Worm (Caenorhabditis elegans) whole organism, L2 larva: Measurements from ENCODE around the gene R10D12.13.
A peak's percentile ranks its signal among the peaks of the same experiment; 100 is the strongest.

Source experiments
- C34F6.9 ChIP-seq: fragments of 150-350 bp; optimal IDR thresholded peaks from 2 replicates; lab custom pipeline; 2014; ENCODE audit warnings: missing biosample characterization, missing genetic modification characterization
- F13H6.1 ChIP-seq: sonication (generic microtip); optimal IDR thresholded peaks from 2 replicates; lab custom pipeline; 2016; ENCODE audit warnings: missing genetic modification characterization, missing compliant biosample characterization
- Y55F3AM.14 ChIP-seq: fragments of 200-800 bp; sonication (Bioruptor generic); optimal IDR thresholded peaks from 2 replicates; lab custom pipeline; 2018; ENCODE audit warnings: mild to moderate bottlenecking, missing genetic modification characterization, missing compliant biosample characterization
- ZK546.5 ChIP-seq: sonication (generic microtip); optimal IDR thresholded peaks from 2 replicates; lab custom pipeline; 2017; ENCODE audit warnings: missing biosample characterization, missing genetic modification characterization
- aly-2 ChIP-seq: fragments of 150-350 bp; optimal IDR thresholded peaks from 2 replicates; lab custom pipeline; 2014; ENCODE audit warnings: missing biosample characterization, missing genetic modification characterization
- egl-27 ChIP-seq: sonication (generic microtip); optimal IDR thresholded peaks from 3 replicates; lab custom pipeline; 2017; ENCODE audit warnings: missing biosample characterization, missing genetic modification reagents, missing genetic modification characterization
- elt-1 ChIP-seq: fragments of 150-350 bp; optimal IDR thresholded peaks from 2 replicates; lab custom pipeline; 2014; ENCODE audit warnings: missing biosample characterization, missing genetic modification characterization
- gmeb-1 ChIP-seq: fragments of 150-350 bp; optimal IDR thresholded peaks from 2 replicates; lab custom pipeline; 2014; ENCODE audit warnings: missing biosample characterization, missing genetic modification characterization
- lin-11 ChIP-seq: fragments of 150-350 bp; sonication (generic microtip); optimal IDR thresholded peaks from 2 replicates; lab custom pipeline; 2014; ENCODE audit warnings: missing biosample characterization, missing genetic modification characterization, inconsistent platforms, mixed read lengths
- lin-13 ChIP-seq: fragments of 150-350 bp; optimal IDR thresholded peaks from 2 replicates; lab custom pipeline; 2014; ENCODE audit warnings: missing biosample characterization, missing genetic modification reagents, missing genetic modification characterization
- lin-39 ChIP-seq: fragments of 150-350 bp; optimal IDR thresholded peaks from 2 replicates; lab custom pipeline; 2014; ENCODE audit warnings: missing biosample characterization, missing genetic modification reagents, missing genetic modification characterization
- lsy-2 ChIP-seq, 2 experiments: fragments of 150-350 bp in 1 of 2; sonication (generic microtip) in 1 of 2; optimal IDR thresholded peaks; 2 replicates each; lab custom pipeline; 2014 to 2017; ENCODE audit warnings: missing biosample characterization in 2 of 2, missing genetic modification characterization in 2 of 2
- mab-5 ChIP-seq: fragments of 150-350 bp; optimal IDR thresholded peaks from 2 replicates; lab custom pipeline; 2014; ENCODE audit warnings: missing biosample characterization, missing genetic modification characterization
- mbf-1 ChIP-seq: sonication (generic microtip); optimal IDR thresholded peaks from 2 replicates; lab custom pipeline; 2017; ENCODE audit warnings: missing biosample characterization, missing genetic modification characterization
- nhr-10 ChIP-seq: sonication (generic microtip); optimal IDR thresholded peaks from 2 replicates; lab custom pipeline; 2017; ENCODE audit warnings: missing biosample characterization, missing genetic modification characterization
- nhr-11 ChIP-seq: fragments of 150-350 bp; optimal IDR thresholded peaks from 2 replicates; lab custom pipeline; 2014; ENCODE audit warnings: missing biosample characterization, missing genetic modification characterization
- nhr-12 ChIP-seq: fragments of 150-350 bp; optimal IDR thresholded peaks from 2 replicates; lab custom pipeline; 2014; ENCODE audit warnings: missing biosample characterization, missing genetic modification characterization
- nhr-129 ChIP-seq: fragments of 150-350 bp; optimal IDR thresholded peaks from 2 replicates; lab custom pipeline; 2014; ENCODE audit warnings: missing biosample characterization, missing genetic modification characterization
- nhr-21 ChIP-seq: fragments of 150-350 bp; optimal IDR thresholded peaks from 2 replicates; lab custom pipeline; 2014; ENCODE audit warnings: missing biosample characterization, missing genetic modification characterization
- nhr-23 ChIP-seq: fragments of 150-350 bp; optimal IDR thresholded peaks from 2 replicates; lab custom pipeline; 2014; ENCODE audit warnings: missing biosample characterization, missing genetic modification reagents, missing genetic modification characterization
- nhr-237 ChIP-seq: fragments of 150-350 bp; optimal IDR thresholded peaks from 2 replicates; lab custom pipeline; 2014; ENCODE audit warnings: missing biosample characterization, missing genetic modification characterization
- nhr-25 ChIP-seq: fragments of 150-350 bp; sonication (generic microtip); optimal IDR thresholded peaks from 3 replicates; lab custom pipeline; 2014; ENCODE audit warnings: missing biosample characterization, missing genetic modification characterization
- nhr-77 ChIP-seq: fragments of 150-350 bp; optimal IDR thresholded peaks from 2 replicates; lab custom pipeline; 2014; ENCODE audit warnings: missing biosample characterization, missing genetic modification characterization
- peb-1 ChIP-seq: fragments of 150-350 bp; optimal IDR thresholded peaks from 2 replicates; lab custom pipeline; 2014; ENCODE audit warnings: missing biosample characterization, missing genetic modification characterization
- sem-4 ChIP-seq: fragments of 150-350 bp; optimal IDR thresholded peaks from 2 replicates; lab custom pipeline; 2014; ENCODE audit warnings: missing biosample characterization, missing genetic modification reagents, missing genetic modification characterization
- skn-1 ChIP-seq: sonication (generic microtip); optimal IDR thresholded peaks from 2 replicates; lab custom pipeline; 2017; ENCODE audit warnings: missing biosample characterization, missing genetic modification characterization
- sma-3 ChIP-seq: sonication (generic microtip); optimal IDR thresholded peaks from 2 replicates; lab custom pipeline; 2016; ENCODE audit warnings: missing genetic modification reagents, missing genetic modification characterization, missing compliant biosample characterization
- sma-9 ChIP-seq, 2 experiments: fragments of 150-350 bp in 1 of 2; sonication (generic microtip) in 1 of 2; optimal IDR thresholded peaks; 2 replicates each; lab custom pipeline; 2014 to 2016; ENCODE audit warnings: missing genetic modification characterization in 2 of 2, mild to moderate bottlenecking in 1 of 2, missing biosample characterization in 1 of 2, missing compliant biosample characterization in 1 of 2, missing genetic modification reagents in 1 of 2, moderate library complexity in 1 of 2
- snpc-4 ChIP-seq: fragments of 150-350 bp; optimal IDR thresholded peaks from 2 replicates; lab custom pipeline; 2014; ENCODE audit warnings: missing biosample characterization, missing genetic modification characterization
- unc-55 ChIP-seq: fragments of 150-350 bp; sonication (generic microtip); optimal IDR thresholded peaks from 3 replicates; lab custom pipeline; 2014; ENCODE audit warnings: missing biosample characterization, missing genetic modification reagents, missing genetic modification characterization
- zag-1 ChIP-seq: fragments of 150-350 bp; optimal IDR thresholded peaks from 2 replicates; lab custom pipeline; 2014; ENCODE audit warnings: missing biosample characterization, missing genetic modification characterization
- ztf-1 ChIP-seq: fragments of 200-800 bp; sonication (Bioruptor generic); conservative IDR thresholded peaks from 2 replicates; pipeline ENCODE4 v1.3.6; 2022; ENCODE audit warnings: missing genetic modification characterization, missing compliant biosample characterization
- ztf-11 ChIP-seq: sonication (generic microtip); optimal IDR thresholded peaks from 2 replicates; lab custom pipeline; 2017; ENCODE audit warnings: missing biosample characterization, missing genetic modification characterization
- ztf-4 ChIP-seq: fragments of 150-350 bp; optimal IDR thresholded peaks from 2 replicates; lab custom pipeline; 2014; ENCODE audit warnings: missing biosample characterization, missing genetic modification characterization

Gene R10D12.13

ce11 chrV:13961927-13962419 lies at the start of gene R10D12.13, which contains the start of gene algn-13:
TSS of gene R10D12.13 (plus strand) at chrV:13962417.
TSS of gene algn-13 (minus strand) at chrV:13961977.
- TF ChIP-seq lin-39 (tag; lab: Kevin White, UChicago): no peak
- no peak for TF ChIP-seq skn-1 (tag; lab: Kevin White, UChicago)
- peak; percentile 60 for TF ChIP-seq lin-11
- peak; percentile 64 for TF ChIP-seq F13H6.1 (tag; lab: Kevin White, UChicago)
- TF ChIP-seq mbf-1 (tag; lab: Kevin White, UChicago): no peak
- TF ChIP-seq nhr-129 (tag; lab: Kevin White, UChicago): peak; percentile 55
- TF ChIP-seq nhr-25 (tag; lab: Kevin White, UChicago): peak; percentile 43
- TF ChIP-seq ztf-1: no peak
- TF ChIP-seq ztf-4: peak; percentile 2
- no peak for TF ChIP-seq elt-1
- TF ChIP-seq sma-9 (GFP tag; optimal IDR thresholded peaks at IDR 0.05; lab: Kevin White, UChicago): peak; percentile 70
- no peak for TF ChIP-seq sma-9 (tag; optimal IDR thresholded peaks at IDR 0.05; lab: Kevin White, UChicago)
- TF ChIP-seq lsy-2 (tag; optimal IDR thresholded peaks at IDR 0.05; lab: Kevin White, UChicago): peak in 1 of 2 experiments; percentile 70
- TF ChIP-seq snpc-4 (tag; lab: Kevin White, UChicago): peak; percentile 30
- TF ChIP-seq peb-1 (tag; lab: Kevin White, UChicago): no peak
- TF ChIP-seq sma-3 (GFP tag; lab: Kevin White, UChicago): peak; percentile 48
- peak; percentile 78 for TF ChIP-seq unc-55 (GFP tag; lab: Kevin White, UChicago)
- peak; percentile 52 for TF ChIP-seq lin-13 (GFP tag; lab: Kevin White, UChicago)
- TF ChIP-seq sem-4 (tag; lab: Kevin White, UChicago): peak; percentile 70
- TF ChIP-seq gmeb-1: peak; percentile 74
- no peak for TF ChIP-seq aly-2
- TF ChIP-seq C34F6.9 (tag; lab: Kevin White, UChicago): peak; percentile 37
- TF ChIP-seq mab-5 (tag; lab: Kevin White, UChicago): peak; percentile 56
- TF ChIP-seq ztf-11 (tag; lab: Kevin White, UChicago): no peak

ce11 chrV:13915390-13915789 lies 46.8 kb upstream of the R10D12.13 start, which contains the start of gene gcy-32:
TSS of gene gcy-32 (minus strand) at chrV:13915490.
- TF ChIP-seq ZK546.5 (tag; lab: Kevin White, UChicago) (no peak), nhr-10 (tag; lab: Kevin White, UChicago) (no peak), nhr-77 (tag; lab: Kevin White, UChicago) (no peak), Y55F3AM.14 (GFP tag; lab: Kevin White, UChicago) (no peak), elt-1 (no peak), snpc-4 (tag; lab: Kevin White, UChicago) (no peak), sem-4 (tag; lab: Kevin White, UChicago) (no peak), egl-27 (tag; lab: Kevin White, UChicago) (no peak), nhr-11 (tag; lab: Kevin White, UChicago) (no peak), zag-1 (tag; lab: Kevin White, UChicago) (no peak)

- TF ChIP-seq nhr-237: no peak
- TF ChIP-seq sem-4 (tag; lab: Kevin White, UChicago): no peak
- no peak for TF ChIP-seq sma-9 (GFP tag; optimal IDR thresholded peaks at IDR 0.05; lab: Kevin White, UChicago)
- no peak for TF ChIP-seq sma-9 (tag; optimal IDR thresholded peaks at IDR 0.05; lab: Kevin White, UChicago)
- no peak for TF ChIP-seq zag-1 (tag; lab: Kevin White, UChicago)
- no peak for TF ChIP-seq Y55F3AM.14 (GFP tag; lab: Kevin White, UChicago)
- no peak for TF ChIP-seq nhr-21 (tag; lab: Kevin White, UChicago)
- TF ChIP-seq ztf-11 (tag; lab: Kevin White, UChicago): no peak
- no peak for TF ChIP-seq nhr-12 (tag; lab: Kevin White, UChicago)
- TF ChIP-seq nhr-23: no peak
- TF ChIP-seq C34F6.9 (tag; lab: Kevin White, UChicago): no peak
Observed at ce11 chrV:13916196-13916595, 46.0 kb upstream of the R10D12.13 start, which contains the start of gene str-252. TSS of gene str-252 (plus strand) at chrV:13916496.

- no peak for TF ChIP-seq ztf-4
- TF ChIP-seq egl-27 (tag; lab: Kevin White, UChicago): no peak
Observed at ce11 chrV:13918341-13918740, 43.9 kb upstream of the R10D12.13 start, which contains the start of gene str-250. TSS of gene str-250 (plus strand) at chrV:13918641.
